Worm (Caenorhabditis elegans) whole organism, late embryonic: ENCODE measurements around the gene rps-18.

Experiments used
- C08G9.2 ChIP-seq: sonication (generic microtip); optimal IDR thresholded peaks from 2 replicates; lab custom pipeline; 2016; ENCODE audit warnings: mild to moderate bottlenecking, missing genetic modification characterization, moderate library complexity, missing compliant biosample characterization
- F13H6.1 ChIP-seq: sonication (generic microtip); optimal IDR thresholded peaks from 2 replicates; lab custom pipeline; 2016; ENCODE audit warnings: missing genetic modification characterization, missing compliant biosample characterization
- K02D7.2 ChIP-seq: sonication (generic microtip); optimal IDR thresholded peaks from 2 replicates; lab custom pipeline; 2017; ENCODE audit warnings: mild to moderate bottlenecking, missing genetic modification characterization, missing compliant biosample characterization
- K09A11.1 ChIP-seq: sonication (generic microtip); optimal IDR thresholded peaks from 2 replicates; lab custom pipeline; 2017; ENCODE audit warnings: antibody characterized with exemption, mild to moderate bottlenecking, missing genetic modification characterization, missing compliant biosample characterization; ENCODE audit not compliant: insufficient read depth
- T23F11.4 ChIP-seq: fragments of 200-800 bp; sonication (Bioruptor generic); optimal IDR thresholded peaks from 2 replicates; lab custom pipeline; 2018; ENCODE audit warnings: mild to moderate bottlenecking, missing genetic modification characterization, missing compliant biosample characterization
- ama-1 ChIP-seq: fragments of 150-350 bp; optimal IDR thresholded peaks from 2 replicates; lab custom pipeline; 2014
- ceh-19 ChIP-seq: fragments of 200-800 bp; sonication (Bioruptor generic); optimal IDR thresholded peaks from 2 replicates; lab custom pipeline; 2018; ENCODE audit warnings: mild to moderate bottlenecking, missing genetic modification characterization, missing compliant biosample characterization
- ceh-2 ChIP-seq: sonication (generic microtip); optimal IDR thresholded peaks from 2 replicates; lab custom pipeline; 2016; ENCODE audit warnings: missing genotype, missing genetic modification characterization, missing compliant biosample characterization
- ceh-24 ChIP-seq: sonication (generic microtip); optimal IDR thresholded peaks from 2 replicates; lab custom pipeline; 2016; ENCODE audit warnings: mild to moderate bottlenecking, missing genetic modification characterization, missing compliant biosample characterization
- ceh-30 ChIP-seq: fragments of 150-350 bp; optimal IDR thresholded peaks from 2 replicates; lab custom pipeline; 2014; ENCODE audit warnings: missing biosample characterization, missing genetic modification characterization
- ceh-31 ChIP-seq: sonication (generic microtip); optimal IDR thresholded peaks from 2 replicates; lab custom pipeline; 2016; ENCODE audit warnings: missing genetic modification characterization, missing compliant biosample characterization
- ceh-45 ChIP-seq: fragments of 200-800 bp; sonication (Bioruptor generic); IDR thresholded peaks from 2 replicates; pipeline ENCODE4 v1.3.6; 2022; ENCODE audit warnings: missing genetic modification reagents, missing genetic modification characterization, missing compliant biosample characterization
- ceh-6 ChIP-seq: fragments of 200-800 bp; sonication (Bioruptor generic); optimal IDR thresholded peaks from 2 replicates; lab custom pipeline; 2018; ENCODE audit warnings: mild to moderate bottlenecking, missing genetic modification characterization, missing compliant biosample characterization
- ceh-9 ChIP-seq: sonication (generic microtip); optimal IDR thresholded peaks from 2 replicates; lab custom pipeline; 2016; ENCODE audit warnings: mild to moderate bottlenecking, missing genetic modification characterization, inconsistent platforms, missing compliant biosample characterization
- che-1 ChIP-seq: sonication (generic microtip); optimal IDR thresholded peaks from 2 replicates; lab custom pipeline; 2016; ENCODE audit warnings: mild to moderate bottlenecking, missing genetic modification characterization, missing compliant biosample characterization
- ets-4 ChIP-seq: sonication (generic microtip); optimal IDR thresholded peaks from 2 replicates; lab custom pipeline; 2016; ENCODE audit warnings: missing genetic modification characterization, missing compliant biosample characterization
- eyg-1 ChIP-seq: sonication (generic microtip); optimal IDR thresholded peaks from 2 replicates; lab custom pipeline; 2016; ENCODE audit warnings: missing genotype, missing genetic modification characterization, missing compliant biosample characterization
- fkh-10 ChIP-seq: fragments of 150-350 bp; optimal IDR thresholded peaks from 2 replicates; lab custom pipeline; 2014; ENCODE audit warnings: missing biosample characterization, missing genetic modification reagents, missing genetic modification characterization
- hlh-8 ChIP-seq: sonication (generic microtip); optimal IDR thresholded peaks from 2 replicates; lab custom pipeline; 2016; ENCODE audit warnings: missing genotype, missing genetic modification characterization, missing compliant biosample characterization
- lim-6 ChIP-seq: sonication (generic microtip); optimal IDR thresholded peaks from 2 replicates; lab custom pipeline; 2016; ENCODE audit warnings: missing genetic modification characterization, missing compliant biosample characterization
- madf-2 ChIP-seq: sonication (generic microtip); optimal IDR thresholded peaks from 2 replicates; lab custom pipeline; 2017; ENCODE audit warnings: missing genetic modification characterization, missing compliant biosample characterization
- mec-3 ChIP-seq: sonication (generic microtip); optimal IDR thresholded peaks from 2 replicates; lab custom pipeline; 2016; ENCODE audit warnings: borderline replicate concordance, missing genetic modification characterization, missing compliant biosample characterization
- nfya-1 ChIP-seq: sonication (generic microtip); optimal IDR thresholded peaks from 2 replicates; lab custom pipeline; 2017; ENCODE audit warnings: missing genetic modification characterization, mild to moderate bottlenecking, missing compliant biosample characterization, antibody characterized with exemption, moderate library complexity
- npax-4 ChIP-seq: sonication (generic microtip); optimal IDR thresholded peaks from 2 replicates; lab custom pipeline; 2016; ENCODE audit warnings: missing genetic modification characterization, missing compliant biosample characterization
- pat-9 ChIP-seq: fragments of 200-800 bp; sonication (Bioruptor generic); optimal IDR thresholded peaks from 2 replicates; lab custom pipeline; 2018; ENCODE audit warnings: mild to moderate bottlenecking, missing genetic modification characterization, moderate library complexity, missing compliant biosample characterization
- pax-1 ChIP-seq: fragments of 150-350 bp; optimal IDR thresholded peaks from 2 replicates; lab custom pipeline; 2014; ENCODE audit warnings: missing biosample characterization, missing genetic modification characterization
- pha-2 ChIP-seq: sonication (generic microtip); optimal IDR thresholded peaks from 2 replicates; lab custom pipeline; 2017; ENCODE audit warnings: mild to moderate bottlenecking, missing genetic modification characterization, missing compliant biosample characterization
- pros-1 ChIP-seq: fragments of 150-350 bp; optimal IDR thresholded peaks from 2 replicates; lab custom pipeline; 2014; ENCODE audit warnings: missing biosample characterization, missing genetic modification reagents, missing genetic modification characterization
- rnt-1 ChIP-seq: sonication (generic microtip); optimal IDR thresholded peaks from 2 replicates; lab custom pipeline; 2016; ENCODE audit warnings: missing genetic modification characterization, missing compliant biosample characterization
- sox-2 ChIP-seq: fragments of 200-800 bp; sonication (Bioruptor generic); IDR thresholded peaks from 2 replicates; pipeline ENCODE4 v1.3.6; 2022; ENCODE audit warnings: missing genetic modification reagents, missing genetic modification characterization, missing compliant biosample characterization
- tbx-2 ChIP-seq: sonication (generic microtip); optimal IDR thresholded peaks from 2 replicates; lab custom pipeline; 2016; ENCODE audit warnings: missing genetic modification characterization, missing compliant biosample characterization
- tbx-7 ChIP-seq: sonication (generic microtip); optimal IDR thresholded peaks from 2 replicates; lab custom pipeline; 2016; ENCODE audit warnings: missing genotype, missing genetic modification characterization, missing compliant biosample characterization
- ttx-3 ChIP-seq: sonication (generic microtip); optimal IDR thresholded peaks from 2 replicates; lab custom pipeline; 2016; ENCODE audit warnings: missing genetic modification reagents, missing genetic modification characterization, missing compliant biosample characterization
- unc-3 ChIP-seq, 2 experiments: fragments of 200-800 bp in 1 of 2; sonication (Bioruptor generic) in 1 of 2; sonication (generic microtip) in 1 of 2; conservative IDR thresholded peaks in 1 of 2; optimal IDR thresholded peaks in 1 of 2; 2 replicates each; pipeline versions ENCODE4 v1.3.6 to Lab custom; 2016 to 2022; ENCODE audit warnings: missing compliant biosample characterization in 2 of 2, missing genetic modification characterization in 2 of 2, missing genetic modification reagents in 1 of 2
- unc-42 ChIP-seq: sonication (generic microtip); optimal IDR thresholded peaks from 2 replicates; lab custom pipeline; 2016; ENCODE audit warnings: missing genotype, missing genetic modification characterization, missing compliant biosample characterization
- unc-55 ChIP-seq: sonication (generic microtip); optimal IDR thresholded peaks from 2 replicates; lab custom pipeline; 2017; ENCODE audit warnings: missing biosample characterization, missing genetic modification reagents, missing genetic modification characterization
- unc-86 ChIP-seq: sonication (generic microtip); optimal IDR thresholded peaks from 2 replicates; lab custom pipeline; 2016; ENCODE audit warnings: missing genetic modification characterization, missing compliant biosample characterization
- zip-5 ChIP-seq: sonication (generic microtip); optimal IDR thresholded peaks from 2 replicates; lab custom pipeline; 2016; ENCODE audit warnings: missing genetic modification characterization, missing compliant biosample characterization
- ztf-16 ChIP-seq: sonication (generic microtip); optimal IDR thresholded peaks from 2 replicates; lab custom pipeline; 2017; ENCODE audit warnings: missing genetic modification characterization, missing compliant biosample characterization

Gene rps-18

ce11 chrIV:14824878-14825352 is 564 bp upstream of the rps-18 start, which contains the start of gene sec-61.A (continued):
- TF ChIP-seq tbx-2 (tag; lab: Kevin White, UChicago) (peak; percentile 77), ceh-45 (no peak), tbx-7 (peak; percentile 29), npax-4 (tag; lab: Kevin White, UChicago) (no peak), ets-4 (tag; lab: Kevin White, UChicago) (peak; percentile 7), ttx-3 (no peak), ceh-9 (tag; lab: Kevin White, UChicago) (no peak), ztf-16 (tag; lab: Kevin White, UChicago) (peak; percentile 6), ceh-2 (tag; lab: Kevin White, UChicago) (no peak), pros-1 (tag; lab: Kevin White, UChicago) (no peak), sox-2 (GFP tag; lab: Robert Waterston, UW) (no peak), ama-1 (lab: Kevin White, UChicago) (no peak), unc-42 (tag; lab: Kevin White, UChicago) (peak; percentile 72), unc-55 (GFP tag; lab: Kevin White, UChicago) (peak; percentile 9), ceh-19 (GFP tag; lab: Kevin White, UChicago) (no peak), unc-3 (GFP tag; conservative IDR thresholded peaks at IDR 0.05; lab: Robert Waterston, UW) (no peak), unc-3 (tag; optimal IDR thresholded peaks at IDR 0.05; lab: Kevin White, UChicago) (peak; percentile 15), madf-2 (tag; lab: Kevin White, UChicago) (peak; percentile 20)
- TF ChIP-seq, all 69 proteins: peak for 18

- TF ChIP-seq C08G9.2: no peak
- TF ChIP-seq sox-2 (GFP tag; lab: Robert Waterston, UW): no peak
- no peak for TF ChIP-seq ceh-45
- TF ChIP-seq pros-1 (tag; lab: Kevin White, UChicago): no peak
- TF ChIP-seq F13H6.1: no peak
- no peak for TF ChIP-seq ceh-6 (GFP tag; lab: Kevin White, UChicago)
- no peak for TF ChIP-seq unc-86 (tag; lab: Kevin White, UChicago)
- no peak for TF ChIP-seq mec-3 (tag; lab: Kevin White, UChicago)
- TF ChIP-seq, all 69 proteins: peak for 0
Measured at ce11 chrIV:14826151-14826757, 775 bp downstream of the rps-18 start.

DNA sequence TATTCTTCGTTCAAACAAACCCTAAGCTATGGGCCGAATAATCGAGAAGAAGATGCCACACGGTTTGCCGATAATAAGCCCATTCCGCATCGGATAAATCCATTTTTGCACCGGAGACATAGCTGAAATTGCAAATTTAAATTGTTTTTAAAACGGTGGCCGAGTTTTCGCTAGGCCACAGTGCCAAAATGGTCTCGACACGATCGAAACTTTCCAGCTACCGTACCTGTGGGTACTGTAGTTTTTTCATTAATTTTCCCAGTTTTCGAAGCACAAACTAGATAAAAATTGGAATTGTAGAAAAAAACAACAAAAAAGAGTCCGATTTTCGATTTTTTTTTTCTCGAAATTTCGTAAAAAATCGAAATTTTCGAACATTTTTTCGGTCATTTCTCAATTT is 2.7 kb downstream of the rps-18 start:
- TF ChIP-seq fkh-10 (no peak), T23F11.4 (no peak), eyg-1 (tag; lab: Kevin White, UChicago) (no peak), zip-5 (tag; lab: Kevin White, UChicago) (no peak)

ce11 chrIV:14829026-14829425 is 3.5 kb downstream of the rps-18 start, which contains the start of gene hhat-2:
TSS of gene hhat-2 (minus strand) at chrIV:14829126.
- TF ChIP-seq C08G9.2: no peak
- no peak for TF ChIP-seq unc-42 (tag; lab: Kevin White, UChicago)
- TF ChIP-seq mec-3 (tag; lab: Kevin White, UChicago): no peak
- TF ChIP-seq ceh-31 (tag; lab: Kevin White, UChicago): no peak
- TF ChIP-seq sox-2 (GFP tag; lab: Robert Waterston, UW): no peak

DNA sequence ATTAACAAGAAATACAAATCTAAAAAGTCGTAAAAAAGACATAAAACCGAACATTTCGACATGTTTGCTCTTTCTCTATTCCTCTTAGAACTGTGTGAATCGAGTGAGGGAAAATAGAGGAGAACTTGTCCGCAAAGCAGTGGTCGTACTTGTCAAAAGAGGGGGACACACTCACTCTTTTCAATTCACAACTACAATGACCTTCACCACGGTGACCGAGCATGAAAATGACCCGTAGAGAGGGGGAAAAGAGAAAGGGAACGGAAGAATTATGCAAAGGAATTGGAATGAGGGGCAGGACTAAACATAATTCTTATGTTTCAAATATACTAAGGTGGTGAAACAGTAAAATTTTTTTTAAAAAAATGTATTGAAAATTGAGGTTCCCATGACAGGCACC is 8.1 kb downstream of the rps-18 start:
- TF ChIP-seq ceh-45 (no peak), lim-6 (tag; lab: Kevin White, UChicago) (no peak), che-1 (tag; lab: Kevin White, UChicago) (no peak), hlh-8 (tag; lab: Kevin White, UChicago) (no peak), pha-2 (tag; lab: Kevin White, UChicago) (no peak), zip-5 (tag; lab: Kevin White, UChicago) (no peak), pat-9 (tag; lab: Kevin White, UChicago) (no peak), ceh-30 (tag; lab: Kevin White, UChicago) (no peak), nfya-1 (tag; lab: Kevin White, UChicago) (peak; percentile 13), ceh-31 (tag; lab: Kevin White, UChicago) (peak; percentile 21), K09A11.1 (no peak), rnt-1 (tag; lab: Kevin White, UChicago) (no peak), F13H6.1 (no peak), K02D7.2 (tag; lab: Kevin White, UChicago) (no peak), ceh-24 (no peak), ttx-3 (no peak), pax-1 (tag; lab: Kevin White, UChicago) (peak; percentile 70), ama-1 (lab: Kevin White, UChicago) (no peak)
